Fruit fly (Drosophila melanogaster) whole organism, embryonic: ENCODE results near the gene Nup153.

ENCODE experiments used
- Atf3 ChIP-seq: fragments of 200-800 bp; sonication (Bioruptor generic); optimal IDR thresholded peaks from 3 replicates; lab custom pipeline; 2016; ENCODE audit warnings: missing biosample characterization, missing genetic modification characterization
- B-H2 ChIP-seq: fragments of 200-800 bp; sonication (Bioruptor generic); optimal IDR thresholded peaks from 2 replicates; lab custom pipeline; 2018; ENCODE audit warnings: missing biosample characterization, mild to moderate bottlenecking, missing genetic modification characterization
- Bdp1 ChIP-seq: fragments of 200-800 bp; sonication (Bioruptor generic); optimal IDR thresholded peaks from 3 replicates; lab custom pipeline; 2016; ENCODE audit warnings: missing biosample characterization, missing genetic modification characterization
- CG10209 ChIP-seq: fragments of 200-800 bp; sonication (Bioruptor generic); optimal IDR thresholded peaks from 3 replicates; lab custom pipeline; 2017; ENCODE audit warnings: missing biosample characterization, mild to moderate bottlenecking, missing genetic modification characterization, missing genetic modification reagents
- CG10321 ChIP-seq: fragments of 200-800 bp; sonication (Bioruptor generic); IDR thresholded peaks from 2 replicates; pipeline ENCODE4 v1.3.6; 2022; ENCODE audit warnings: missing biosample characterization, missing genetic modification characterization
- CG11696 ChIP-seq: fragments of 200-800 bp; sonication (Bioruptor generic); IDR thresholded peaks from 2 replicates; pipeline ENCODE4 v1.3.6; 2022; ENCODE audit warnings: missing biosample characterization, missing genetic modification characterization
- CG11723 ChIP-seq: fragments of 200-800 bp; sonication (Bioruptor generic); optimal IDR thresholded peaks from 2 replicates; lab custom pipeline; 2017; ENCODE audit warnings: missing biosample characterization, mild to moderate bottlenecking, missing genetic modification characterization
- CG12942 ChIP-seq: fragments of 200-800 bp; sonication (Bioruptor generic); optimal IDR thresholded peaks from 3 replicates; lab custom pipeline; 2016; ENCODE audit warnings: missing biosample characterization, missing genetic modification characterization
- CG17328 ChIP-seq: fragments of 200-800 bp; sonication (Bioruptor generic); IDR thresholded peaks from 2 replicates; pipeline ENCODE4 v1.3.6; 2022; ENCODE audit warnings: missing biosample characterization, missing genetic modification characterization
- CG17612 ChIP-seq: fragments of 200-800 bp; sonication (Bioruptor generic); IDR thresholded peaks from 2 replicates; pipeline ENCODE4 v1.3.6; 2022; ENCODE audit warnings: missing biosample characterization, missing genetic modification characterization
- CG18011 ChIP-seq: fragments of 200-800 bp; sonication (Bioruptor generic); optimal IDR thresholded peaks from 2 replicates; lab custom pipeline; 2017; ENCODE audit warnings: missing biosample characterization, missing genetic modification characterization, mild to moderate bottlenecking, moderate library complexity, missing genotype
- CG18476 ChIP-seq: fragments of 200-800 bp; sonication (Bioruptor generic); optimal IDR thresholded peaks from 2 replicates; lab custom pipeline; 2016; ENCODE audit warnings: missing biosample characterization, mild to moderate bottlenecking, missing genetic modification characterization
- CG18619 ChIP-seq: fragments of 200-800 bp; sonication (Bioruptor generic); optimal IDR thresholded peaks from 3 replicates; lab custom pipeline; 2017; ENCODE audit warnings: missing biosample characterization, mild to moderate bottlenecking, missing genetic modification characterization
- CG30020 ChIP-seq: fragments of 200-800 bp; optimal IDR thresholded peaks from 2 replicates; lab custom pipeline; 2019; ENCODE audit warnings: missing biosample characterization, mild to moderate bottlenecking, missing genetic modification characterization, moderate library complexity
- CG31224 ChIP-seq: fragments of 200-800 bp; sonication (Bioruptor generic); IDR thresholded peaks from 2 replicates; pipeline ENCODE4 v1.3.6; 2022; ENCODE audit warnings: missing biosample characterization, missing genetic modification characterization
- CG42726 ChIP-seq: fragments of 200-800 bp; sonication (Bioruptor generic); IDR thresholded peaks from 2 replicates; pipeline ENCODE4 v1.3.6; 2022; ENCODE audit warnings: missing biosample characterization, missing genetic modification characterization; ENCODE audit not compliant: partially characterized antibody
- CG4328 ChIP-seq: fragments of 200-800 bp; sonication (Bioruptor generic); optimal IDR thresholded peaks from 3 replicates; lab custom pipeline; 2017; ENCODE audit warnings: missing biosample characterization, missing genetic modification reagents, missing genetic modification characterization
- CG7987 ChIP-seq: fragments of 200-800 bp; sonication (Bioruptor generic); optimal IDR thresholded peaks from 2 replicates; lab custom pipeline; 2018; ENCODE audit warnings: missing biosample characterization, mild to moderate bottlenecking, missing genetic modification characterization, moderate library complexity
- CG8281 ChIP-seq: fragments of 200-800 bp; sonication (Bioruptor generic); optimal IDR thresholded peaks from 2 replicates; lab custom pipeline; 2018; ENCODE audit warnings: missing biosample characterization, mild to moderate bottlenecking, missing genetic modification characterization, moderate library complexity
- CG8765 ChIP-seq: fragments of 200-800 bp; sonication (Bioruptor generic); IDR thresholded peaks from 2 replicates; pipeline ENCODE4 v1.3.6; 2022; ENCODE audit warnings: missing biosample characterization, missing genetic modification characterization
- NFAT ChIP-seq: fragments of 200-800 bp; sonication (Bioruptor generic); IDR thresholded peaks from 2 replicates; pipeline ENCODE4 v1.3.6; 2022; ENCODE audit warnings: missing biosample characterization, missing genetic modification characterization
- NK7.1 ChIP-seq: fragments of 200-800 bp; sonication (Bioruptor generic); optimal IDR thresholded peaks from 3 replicates; lab custom pipeline; 2016; ENCODE audit warnings: missing biosample characterization, missing genetic modification characterization
- Oli ChIP-seq: fragments of 200-800 bp; sonication (Bioruptor generic); optimal IDR thresholded peaks from 2 replicates; lab custom pipeline; 2018; ENCODE audit warnings: missing biosample characterization, mild to moderate bottlenecking, missing genetic modification characterization, moderate library complexity
- Rfx ChIP-seq: fragments of 200-800 bp; sonication (Bioruptor generic); IDR thresholded peaks from 2 replicates; pipeline ENCODE4 v1.3.6; 2022; ENCODE audit warnings: missing biosample characterization, missing genetic modification characterization
- Side ChIP-seq: fragments of 200-800 bp; sonication (Bioruptor generic); optimal IDR thresholded peaks from 2 replicates; lab custom pipeline; 2016; ENCODE audit warnings: missing biosample characterization, missing genetic modification characterization
- Sin3A ChIP-seq: fragments of >200 bp; optimal IDR thresholded peaks from 2 replicates; lab custom pipeline; 2018
- Xbp1 ChIP-seq: fragments of 200-800 bp; sonication (Bioruptor generic); optimal IDR thresholded peaks from 3 replicates; lab custom pipeline; 2016; ENCODE audit warnings: missing biosample characterization, mild to moderate bottlenecking, missing genetic modification characterization
- az2 ChIP-seq: fragments of 200-800 bp; sonication (Bioruptor generic); optimal IDR thresholded peaks from 3 replicates; lab custom pipeline; 2016; ENCODE audit warnings: missing biosample characterization, missing genetic modification characterization
- bigmax ChIP-seq: fragments of 200-800 bp; sonication (Bioruptor generic); optimal IDR thresholded peaks from 2 replicates; lab custom pipeline; 2018; ENCODE audit warnings: missing biosample characterization, mild to moderate bottlenecking, missing genetic modification characterization
- bowl ChIP-seq: fragments of 200-800 bp; sonication (Bioruptor generic); IDR thresholded peaks from 2 replicates; pipeline ENCODE4 v1.3.6; 2022; ENCODE audit warnings: missing biosample characterization, missing genetic modification characterization
- br ChIP-seq: fragments of >200 bp; optimal IDR thresholded peaks from 2 replicates; lab custom pipeline; 2017
- disco-r ChIP-seq: fragments of 200-800 bp; sonication (Bioruptor generic); optimal IDR thresholded peaks from 2 replicates; lab custom pipeline; 2016; ENCODE audit warnings: missing biosample characterization, missing genetic modification characterization
- fd3F ChIP-seq: fragments of 200-800 bp; sonication (Bioruptor generic); optimal IDR thresholded peaks from 2 replicates; lab custom pipeline; 2018; ENCODE audit warnings: missing biosample characterization, mild to moderate bottlenecking, missing genetic modification characterization, moderate library complexity
- gt ChIP-seq: fragments of 200-800 bp; sonication (Bioruptor generic); IDR thresholded peaks from 2 replicates; pipeline ENCODE4 v1.3.6; 2022; ENCODE audit warnings: missing biosample characterization, missing genetic modification characterization
- hth ChIP-seq: fragments of >200 bp; optimal IDR thresholded peaks from 2 replicates; lab custom pipeline; 2017; ENCODE audit warnings: inconsistent platforms
- lbe ChIP-seq: fragments of 200-800 bp; sonication (Bioruptor generic); optimal IDR thresholded peaks from 2 replicates; lab custom pipeline; 2016; ENCODE audit warnings: missing biosample characterization, mild to moderate bottlenecking, missing genetic modification characterization
- maf-S ChIP-seq: fragments of 200-800 bp; sonication (Bioruptor generic); optimal IDR thresholded peaks from 2 replicates; lab custom pipeline; 2016; ENCODE audit warnings: missing biosample characterization, missing genetic modification characterization
- p53 ChIP-seq: fragments of 200-800 bp; sonication (Bioruptor generic); optimal IDR thresholded peaks from 2 replicates; lab custom pipeline; 2016; ENCODE audit warnings: missing biosample characterization, missing genetic modification characterization
- slbo ChIP-seq: fragments of 200-800 bp; sonication (Bioruptor generic); IDR thresholded peaks from 2 replicates; pipeline ENCODE4 v1.3.6; 2022; ENCODE audit warnings: missing biosample characterization, missing genetic modification characterization
- sna ChIP-seq: fragments of 200-800 bp; sonication (Bioruptor generic); IDR thresholded peaks from 2 replicates; pipeline ENCODE4 v1.3.6; 2022; ENCODE audit warnings: missing biosample characterization, missing genetic modification characterization; ENCODE audit not compliant: partially characterized antibody
- tap ChIP-seq: fragments of 200-800 bp; optimal IDR thresholded peaks from 3 replicates; lab custom pipeline; 2019; ENCODE audit warnings: missing biosample characterization, mild to moderate bottlenecking, missing genetic modification characterization, moderate library complexity
- tup ChIP-seq: fragments of 200-800 bp; sonication (Bioruptor generic); optimal IDR thresholded peaks from 2 replicates; lab custom pipeline; 2016; ENCODE audit warnings: missing biosample characterization, mild to moderate bottlenecking, missing genetic modification characterization, moderate library complexity
- tx ChIP-seq: fragments of 200-800 bp; sonication (Bioruptor generic); optimal IDR thresholded peaks from 2 replicates; lab custom pipeline; 2016; ENCODE audit warnings: missing biosample characterization, missing genetic modification characterization
- zf30C ChIP-seq: fragments of 200-800 bp; sonication (Bioruptor generic); optimal IDR thresholded peaks from 3 replicates; lab custom pipeline; 2018; ENCODE audit warnings: missing biosample characterization, mild to moderate bottlenecking, missing genetic modification characterization

Nup153 gene

dm6 chrX:16573659-16574058, 25.4 kb upstream of the Nup153 start (continued):
- TF ChIP-seq maf-S (GFP tag; lab: Kevin White, UChicago) (no peak), CG8281 (tag; lab: Kevin White, UChicago) (no peak), CG8765 (GFP tag; lab: Robert Waterston, UW) (no peak), NFAT (GFP tag; lab: Robert Waterston, UW) (no peak), zf30C (GFP tag; lab: Kevin White, UChicago) (no peak), Bdp1 (GFP tag; lab: Kevin White, UChicago) (peak; percentile 9), hth (lab: Kevin White, UChicago) (no peak), CG30020 (tag; lab: Kevin White, UChicago) (no peak), slbo (GFP tag; lab: Robert Waterston, UW) (no peak), gt (no peak), Xbp1 (GFP tag; lab: Kevin White, UChicago) (no peak), CG10209 (GFP tag; lab: Kevin White, UChicago) (peak; percentile 30), bowl (GFP tag; lab: Robert Waterston, UW) (no peak), sna (GFP tag; lab: Robert Waterston, UW) (no peak), p53 (GFP tag; lab: Kevin White, UChicago) (no peak), fd3F (GFP tag; lab: Kevin White, UChicago) (peak; percentile 22), tap (no peak), CG11723 (no peak), CG11696 (no peak), CG18476 (GFP tag; lab: Kevin White, UChicago) (no peak), Oli (no peak), disco-r (GFP tag; lab: Kevin White, UChicago) (no peak), az2 (GFP tag; lab: Kevin White, UChicago) (no peak), CG18619 (GFP tag; lab: Kevin White, UChicago) (peak; percentile 17), Side (GFP tag; lab: Kevin White, UChicago) (no peak), CG17328 (GFP tag; lab: Robert Waterston, UW) (no peak), NK7.1 (GFP tag; lab: Kevin White, UChicago) (no peak), CG17612 (GFP tag; lab: Robert Waterston, UW) (no peak), lbe (GFP tag; lab: Kevin White, UChicago) (peak; percentile 14), Rfx (GFP tag; lab: Robert Waterston, UW) (peak; percentile 61; the same call in 1 of the 2 replicates), CG31224 (GFP tag; lab: Robert Waterston, UW) (no peak), tup (GFP tag; lab: Kevin White, UChicago) (peak; percentile 43), Sin3A (lab: Kevin White, UChicago) (no peak), br (no peak), CG10321 (GFP tag; lab: Robert Waterston, UW) (no peak), Atf3 (no peak), CG12942 (GFP tag; lab: Kevin White, UChicago) (peak; percentile 5), bigmax (no peak), CG4328 (no peak), tx (GFP tag; lab: Kevin White, UChicago) (no peak), CG7987 (GFP tag; lab: Kevin White, UChicago) (peak; percentile 41), B-H2 (GFP tag; lab: Kevin White, UChicago) (peak; percentile 5)

dm6 chrX:16574114-16574513, 24.9 kb upstream of the Nup153 start:
- TF ChIP-seq CG42726 (GFP tag; lab: Robert Waterston, UW) (no peak), CG18011 (GFP tag; lab: Kevin White, UChicago) (peak; percentile 92)
